Fruit fly (Drosophila melanogaster) whole organism, adult: Measurements from ENCODE around the gene CG32700.

Source experiments
- CG11617 ChIP-seq: fragments of 200-800 bp; sonication (Bioruptor generic); optimal IDR thresholded peaks from 2 replicates; lab custom pipeline; 2017; ENCODE audit warnings: mild to moderate bottlenecking, missing biosample characterization, missing genetic modification reagents, missing genetic modification characterization
- CG12768 ChIP-seq: fragments of 200-800 bp; sonication (Bioruptor generic); optimal IDR thresholded peaks from 2 replicates; lab custom pipeline; 2017; ENCODE audit warnings: missing biosample characterization, missing genetic modification characterization, mild to moderate bottlenecking, moderate library complexity, missing genetic modification reagents
- CG14711 ChIP-seq: fragments of 200-800 bp; sonication (Bioruptor generic); optimal IDR thresholded peaks from 2 replicates; lab custom pipeline; 2018; ENCODE audit warnings: missing biosample characterization, mild to moderate bottlenecking, missing genetic modification characterization, moderate library complexity
- CG1620 ChIP-seq: fragments of 200-800 bp; sonication (Bioruptor generic); optimal IDR thresholded peaks from 2 replicates; lab custom pipeline; 2016; ENCODE audit warnings: missing biosample characterization, missing genetic modification characterization
- CG33017 ChIP-seq: fragments of 200-800 bp; sonication (Bioruptor generic); optimal IDR thresholded peaks from 2 replicates; lab custom pipeline; 2018; ENCODE audit warnings: missing biosample characterization, mild to moderate bottlenecking, missing genetic modification characterization, moderate library complexity
- CG5204 ChIP-seq: fragments of 200-800 bp; sonication (Bioruptor generic); optimal IDR thresholded peaks from 2 replicates; lab custom pipeline; 2016; ENCODE audit warnings: missing biosample characterization, missing genetic modification characterization
- CG7045 ChIP-seq: fragments of 200-800 bp; sonication (Bioruptor generic); optimal IDR thresholded peaks from 2 replicates; lab custom pipeline; 2017; ENCODE audit warnings: missing biosample characterization, mild to moderate bottlenecking, missing genetic modification characterization
- CG7101 ChIP-seq: fragments of 200-800 bp; sonication (Bioruptor generic); optimal IDR thresholded peaks from 2 replicates; lab custom pipeline; 2018; ENCODE audit warnings: missing biosample characterization, mild to moderate bottlenecking, missing genetic modification characterization, moderate library complexity
- Clk ChIP-seq: fragments of 200-800 bp; sonication (Bioruptor generic); optimal IDR thresholded peaks from 2 replicates; lab custom pipeline; 2017; ENCODE audit warnings: missing biosample characterization, missing genetic modification characterization
- Crg-1 ChIP-seq: fragments of 200-800 bp; sonication (Bioruptor generic); optimal IDR thresholded peaks from 2 replicates; lab custom pipeline; 2016; ENCODE audit warnings: missing biosample characterization, missing genetic modification characterization
- Hr96 ChIP-seq: fragments of 200-800 bp; sonication (Bioruptor generic); optimal IDR thresholded peaks from 2 replicates; lab custom pipeline; 2016; ENCODE audit warnings: missing biosample characterization, missing genetic modification characterization
- Mnt ChIP-seq: fragments of 200-800 bp; sonication (Bioruptor generic); optimal IDR thresholded peaks from 2 replicates; lab custom pipeline; 2016; ENCODE audit warnings: missing biosample characterization, mild to moderate bottlenecking, missing genetic modification characterization
- bab1 ChIP-seq: fragments of 200-800 bp; sonication (Bioruptor generic); optimal IDR thresholded peaks from 3 replicates; lab custom pipeline; 2019; ENCODE audit warnings: missing biosample characterization, mild to moderate bottlenecking, missing genetic modification characterization, moderate library complexity
- cic ChIP-seq: fragments of 200-800 bp; sonication (Bioruptor generic); optimal IDR thresholded peaks from 2 replicates; lab custom pipeline; 2017; ENCODE audit warnings: missing biosample characterization, mild to moderate bottlenecking, missing genetic modification characterization, moderate library complexity
- cnc ChIP-seq, 2 experiments: fragments of >200 bp; optimal IDR thresholded peaks; 2 replicates each; lab custom pipeline; 2017
- kay ChIP-seq: fragments of 200-800 bp; sonication (Bioruptor generic); peaks from one replicate; lab custom pipeline; 2016; ENCODE audit warnings: missing biosample characterization, missing genetic modification characterization, borderline replicate concordance
- ovo ChIP-seq: fragments of 200-800 bp; sonication (Bioruptor generic); optimal IDR thresholded peaks from 2 replicates; lab custom pipeline; 2016; ENCODE audit warnings: missing biosample characterization, missing genetic modification characterization
- pad ChIP-seq: fragments of 200-800 bp; sonication (Bioruptor generic); optimal IDR thresholded peaks from 3 replicates; lab custom pipeline; 2017; ENCODE audit warnings: missing biosample characterization, missing genetic modification characterization, mild to moderate bottlenecking, moderate library complexity, missing genetic modification reagents
- tj ChIP-seq: fragments of 200-800 bp; sonication (Bioruptor generic); optimal IDR thresholded peaks from 3 replicates; lab custom pipeline; 2017; ENCODE audit warnings: missing biosample characterization, mild to moderate bottlenecking, missing genetic modification characterization, moderate library complexity
- toe ChIP-seq: fragments of 200-800 bp; sonication (Bioruptor generic); optimal IDR thresholded peaks from 2 replicates; lab custom pipeline; 2016; ENCODE audit warnings: missing biosample characterization, missing genetic modification characterization

Gene CG32700

DNA sequence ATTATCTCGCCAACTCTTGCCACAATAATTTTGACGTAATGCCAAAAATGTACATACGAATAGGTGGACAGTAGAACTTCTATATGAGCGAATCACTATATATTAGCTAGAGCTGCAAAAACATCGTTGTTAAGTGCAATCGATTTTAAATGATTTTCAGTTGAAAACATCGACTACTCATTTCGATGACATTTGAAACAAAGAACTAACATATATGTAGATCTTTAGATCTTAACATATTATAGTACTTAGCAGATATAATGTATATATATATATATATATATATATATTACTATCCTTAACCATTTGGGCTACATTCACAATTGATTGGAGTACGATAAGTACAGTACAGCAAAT lies 25.5 kb upstream of the CG32700 start, which contains the start of gene CG42395:
Gene CG42395 (minus strand): TSS at position 101 of the 357 bp plus-strand sequence.
- no peak for TF ChIP-seq Clk (GFP tag; lab: Kevin White, UChicago)
- TF ChIP-seq CG11617 (GFP tag; lab: Kevin White, UChicago) = no peak
- TF ChIP-seq bab1 (GFP tag; lab: Kevin White, UChicago) = no peak
- no peak for TF ChIP-seq kay
- TF ChIP-seq CG1620 (GFP tag; lab: Kevin White, UChicago) = no peak
- no peak for TF ChIP-seq CG33017 (tag; lab: Kevin White, UChicago)
- TF ChIP-seq cnc (optimal IDR thresholded peaks at IDR 0.05; lab: Kevin White, UChicago) = no peak
- TF ChIP-seq toe (GFP tag; lab: Kevin White, UChicago) = no peak
- no peak for TF ChIP-seq tj (GFP tag; lab: Kevin White, UChicago)
- TF ChIP-seq Hr96 = no peak
- no peak for TF ChIP-seq Mnt (GFP tag; lab: Kevin White, UChicago)
- no peak for TF ChIP-seq cic (GFP tag; lab: Kevin White, UChicago)
- no peak for TF ChIP-seq CG5204 (GFP tag; lab: Kevin White, UChicago)
- no peak for TF ChIP-seq ovo (GFP tag; lab: Kevin White, UChicago)
- no peak for TF ChIP-seq CG12768 (GFP tag; lab: Kevin White, UChicago)

DNA sequence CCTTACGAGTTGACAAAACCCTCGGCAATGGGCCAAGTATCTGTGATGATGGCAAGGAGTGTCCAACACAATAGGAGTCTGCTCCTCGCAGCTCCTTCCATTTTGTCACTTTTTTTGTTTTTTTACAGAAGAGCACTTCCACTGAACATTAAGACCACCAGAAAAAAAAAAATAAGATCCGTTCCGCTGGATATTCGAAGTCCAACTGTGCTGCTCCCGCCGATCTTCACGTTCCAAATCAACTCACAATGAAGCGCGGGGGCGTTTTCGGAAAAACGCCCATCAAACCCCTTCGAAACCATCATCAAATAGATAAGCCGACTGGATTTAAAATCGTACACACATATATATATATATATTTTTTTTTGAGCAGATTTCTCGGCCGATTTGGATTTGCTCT lies 20.6 kb upstream of the CG32700 start, which contains the start of gene Cubn:
Gene Cubn (minus strand): TSS at position 101 of the 400 bp plus-strand sequence.
- no peak for TF ChIP-seq CG7101 (tag; lab: Kevin White, UChicago)
- no peak for TF ChIP-seq CG5204 (GFP tag; lab: Kevin White, UChicago)
- no peak for TF ChIP-seq tj (GFP tag; lab: Kevin White, UChicago)
- no peak for TF ChIP-seq CG12768 (GFP tag; lab: Kevin White, UChicago)
- no peak for TF ChIP-seq kay
- no peak for TF ChIP-seq Clk (GFP tag; lab: Kevin White, UChicago)
- no peak for TF ChIP-seq ovo (GFP tag; lab: Kevin White, UChicago)
- TF ChIP-seq CG14711 (tag; lab: Kevin White, UChicago) = no peak
- no peak for TF ChIP-seq cnc (optimal IDR thresholded peaks at IDR 0.05; lab: Kevin White, UChicago)
- no peak for TF ChIP-seq CG33017 (tag; lab: Kevin White, UChicago)
- no peak for TF ChIP-seq CG11617 (GFP tag; lab: Kevin White, UChicago)
- TF ChIP-seq bab1 (GFP tag; lab: Kevin White, UChicago) = no peak
- no peak for TF ChIP-seq CG7045 (GFP tag; lab: Kevin White, UChicago)

DNA sequence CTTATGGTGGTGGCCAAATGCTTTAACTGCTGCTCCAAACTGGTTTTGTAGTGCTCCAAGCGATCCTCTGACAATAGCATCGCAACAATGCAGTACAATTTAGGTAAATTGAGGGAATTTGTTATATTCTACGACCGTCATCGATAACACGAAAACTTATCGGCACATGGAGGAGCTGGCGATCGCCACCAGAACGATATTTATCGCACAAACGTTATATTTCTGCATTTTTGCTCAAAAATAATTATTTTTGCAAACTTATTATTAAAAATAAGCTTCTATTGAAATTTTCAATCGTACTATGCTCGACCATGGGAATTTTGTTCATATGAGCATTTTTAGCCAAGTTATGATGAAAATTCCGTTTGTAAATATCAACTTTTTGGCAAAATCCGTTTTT lies 5.8 kb upstream of the CG32700 start, which contains the start of gene CG15317:
Gene CG15317 (minus strand): TSS at position 148 of the 400 bp plus-strand sequence.
- TF ChIP-seq Mnt (GFP tag; lab: Kevin White, UChicago) (peak; percentile 90), CG1620 (GFP tag; lab: Kevin White, UChicago) (peak; percentile 16), toe (GFP tag; lab: Kevin White, UChicago) (no peak)

DNA sequence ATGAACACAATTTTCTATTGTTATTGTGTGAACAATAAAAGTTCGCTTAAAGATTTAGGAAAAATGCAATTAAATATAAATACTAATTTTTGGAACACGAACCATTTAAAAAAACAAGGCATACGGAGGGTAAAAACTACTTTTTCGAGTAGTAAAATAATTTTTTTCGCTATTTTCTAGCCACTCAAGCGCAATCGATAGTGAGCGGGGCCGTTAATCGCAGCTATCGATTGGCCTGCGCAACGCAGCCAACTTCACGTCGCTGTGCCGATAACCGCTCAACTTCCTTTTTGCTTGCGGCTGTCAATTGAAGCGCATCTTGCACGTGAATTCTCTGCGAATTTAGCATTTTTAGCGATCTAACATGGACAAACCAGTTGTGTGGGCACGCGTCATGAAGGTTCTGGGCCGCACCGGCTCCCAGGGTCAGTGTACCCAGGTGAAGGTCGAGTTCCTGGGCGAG lies 3.7 kb upstream of the CG32700 start, which contains the start of gene RpS28b:
Gene RpS28b (plus strand): TSS at position 278 of the 463 bp plus-strand sequence.
- TF ChIP-seq CG14711 (tag; lab: Kevin White, UChicago) = peak; percentile 62
- peak; percentile 94 for TF ChIP-seq CG11617 (GFP tag; lab: Kevin White, UChicago)
- peak; percentile 84 for TF ChIP-seq tj (GFP tag; lab: Kevin White, UChicago)
- TF ChIP-seq CG7101 (tag; lab: Kevin White, UChicago) = peak; percentile 94
- TF ChIP-seq Crg-1 (GFP tag; lab: Kevin White, UChicago) = peak; percentile 92
- TF ChIP-seq CG1620 (GFP tag; lab: Kevin White, UChicago) = peak; percentile 98
- peak; percentile 41 for TF ChIP-seq toe (GFP tag; lab: Kevin White, UChicago)
- TF ChIP-seq CG12768 (GFP tag; lab: Kevin White, UChicago) = peak; percentile 74
- TF ChIP-seq cnc (optimal IDR thresholded peaks at IDR 0.05; lab: Kevin White, UChicago) = no peak
- peak; percentile 98 for TF ChIP-seq Hr96
- TF ChIP-seq pad (GFP tag; lab: Kevin White, UChicago) = peak; percentile 88
- TF ChIP-seq Mnt (GFP tag; lab: Kevin White, UChicago) = peak; percentile 95
- peak; percentile 3 for TF ChIP-seq Clk (GFP tag; lab: Kevin White, UChicago)
- peak; percentile 63 for TF ChIP-seq CG7045 (GFP tag; lab: Kevin White, UChicago)
- TF ChIP-seq CG33017 (tag; lab: Kevin White, UChicago) = peak; percentile 58
- peak; percentile 47 for TF ChIP-seq CG5204 (GFP tag; lab: Kevin White, UChicago)
- peak; percentile 98 for TF ChIP-seq ovo (GFP tag; lab: Kevin White, UChicago)
- TF ChIP-seq kay = no peak
- TF ChIP-seq cic (GFP tag; lab: Kevin White, UChicago) = peak; percentile 44
- peak; percentile 92 for TF ChIP-seq bab1 (GFP tag; lab: Kevin White, UChicago)

DNA sequence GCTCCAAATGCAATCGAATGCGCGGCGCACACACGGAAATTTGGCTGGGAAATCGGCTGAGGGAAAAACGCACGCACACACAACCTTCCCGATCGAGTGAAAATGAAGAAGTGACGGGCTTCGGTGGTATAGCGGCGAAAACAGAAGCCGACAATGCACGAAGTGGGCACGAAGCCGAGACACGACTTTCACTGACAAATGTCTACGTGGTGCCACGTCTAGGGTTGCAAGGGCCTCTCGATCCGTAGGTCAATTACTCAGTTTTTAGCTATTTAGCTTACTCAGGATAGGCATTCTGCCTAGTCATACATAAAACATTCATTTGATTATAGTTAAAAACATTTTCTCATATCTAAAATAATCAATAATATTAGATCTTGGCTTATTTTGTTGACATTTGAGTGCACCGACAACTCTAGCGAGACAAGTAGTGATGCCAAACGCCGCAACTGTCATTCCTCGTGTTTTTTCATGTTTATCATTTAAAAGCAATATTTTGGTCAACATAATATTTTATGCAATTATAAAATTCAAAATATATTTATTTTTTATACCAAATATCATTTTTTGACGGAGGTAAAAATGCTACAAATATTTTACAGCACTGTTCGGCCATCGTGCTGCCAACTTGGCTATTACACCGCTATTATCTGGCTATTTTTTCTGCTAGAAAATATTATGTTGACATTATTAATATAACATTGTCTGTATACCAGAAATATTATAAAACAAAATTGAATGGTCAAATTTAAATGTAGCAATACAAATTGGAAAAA lies 3.1 kb upstream of the CG32700 start:
- peak; percentile 88 for TF ChIP-seq Mnt (GFP tag; lab: Kevin White, UChicago)
- TF ChIP-seq tj (GFP tag; lab: Kevin White, UChicago) = peak; percentile 69
- TF ChIP-seq CG7101 (tag; lab: Kevin White, UChicago) = peak; percentile 95
- TF ChIP-seq CG12768 (GFP tag; lab: Kevin White, UChicago) = peak; percentile 90
- peak; percentile 99 for TF ChIP-seq CG14711 (tag; lab: Kevin White, UChicago)
- TF ChIP-seq toe (GFP tag; lab: Kevin White, UChicago) = peak; percentile 87
- peak; percentile 91 for TF ChIP-seq Hr96
- peak; percentile 81 for TF ChIP-seq ovo (GFP tag; lab: Kevin White, UChicago)
- peak; percentile 70 for TF ChIP-seq Clk (GFP tag; lab: Kevin White, UChicago)
- TF ChIP-seq pad (GFP tag; lab: Kevin White, UChicago) = peak; percentile 82
- peak; percentile 92 for TF ChIP-seq CG11617 (GFP tag; lab: Kevin White, UChicago)
- peak; percentile 93 for TF ChIP-seq Crg-1 (GFP tag; lab: Kevin White, UChicago)
- TF ChIP-seq cic (GFP tag; lab: Kevin White, UChicago) = peak; percentile 9
- TF ChIP-seq cnc (optimal IDR thresholded peaks at IDR 0.05; lab: Kevin White, UChicago) = no peak
- no peak for TF ChIP-seq kay
- TF ChIP-seq CG5204 (GFP tag; lab: Kevin White, UChicago) = peak; percentile 82
- peak; percentile 81 for TF ChIP-seq CG33017 (tag; lab: Kevin White, UChicago)
- TF ChIP-seq bab1 (GFP tag; lab: Kevin White, UChicago) = peak; percentile 94
- peak; percentile 84 for TF ChIP-seq CG7045 (GFP tag; lab: Kevin White, UChicago)
- peak; percentile 91 for TF ChIP-seq CG1620 (GFP tag; lab: Kevin White, UChicago)
